Fruit fly (Drosophila melanogaster) whole organism, embryonic: ENCODE data around the gene CG33233.

Experiments
- Atf3 ChIP-seq: fragments of 200-800 bp; sonication (Bioruptor generic); optimal IDR thresholded peaks from 3 replicates; lab custom pipeline; 2016; ENCODE audit warnings: missing biosample characterization, missing genetic modification characterization
- CG10979 ChIP-seq: fragments of 200-800 bp; sonication (Bioruptor generic); optimal IDR thresholded peaks from 2 replicates; lab custom pipeline; 2018; ENCODE audit warnings: missing biosample characterization, mild to moderate bottlenecking, missing genetic modification characterization, moderate library complexity
- CG14014 ChIP-seq: fragments of 200-800 bp; sonication (Bioruptor generic); IDR thresholded peaks from 2 replicates; pipeline ENCODE4 v1.3.6; 2022; ENCODE audit warnings: missing biosample characterization, missing genetic modification characterization
- CG14050 ChIP-seq: fragments of 200-800 bp; sonication (Bioruptor generic); IDR thresholded peaks from 3 replicates; pipeline ENCODE4 v1.3.6; 2022; ENCODE audit warnings: missing biosample characterization, missing genetic modification characterization
- CG14441 ChIP-seq: fragments of 200-800 bp; sonication (Bioruptor generic); IDR thresholded peaks from 2 replicates; pipeline ENCODE4 v1.3.6; 2022; ENCODE audit warnings: missing biosample characterization, missing genetic modification characterization
- CG15269 ChIP-seq: fragments of 200-800 bp; sonication (Bioruptor generic); optimal IDR thresholded peaks from 2 replicates; lab custom pipeline; 2018; ENCODE audit warnings: missing biosample characterization, mild to moderate bottlenecking, missing genetic modification characterization, moderate library complexity
- CG16863 ChIP-seq: fragments of 200-800 bp; sonication (Bioruptor generic); optimal IDR thresholded peaks from 3 replicates; lab custom pipeline; 2016; ENCODE audit warnings: missing biosample characterization, missing genetic modification characterization
- CG2199 ChIP-seq: fragments of 200-800 bp; sonication (Bioruptor generic); IDR thresholded peaks from 3 replicates; pipeline ENCODE4 v1.3.6; 2022; ENCODE audit warnings: missing biosample characterization, missing genetic modification characterization
- CG3065 ChIP-seq: fragments of 200-800 bp; sonication (Bioruptor generic); optimal IDR thresholded peaks from 2 replicates; lab custom pipeline; 2016; ENCODE audit warnings: missing biosample characterization, missing genetic modification characterization
- CG31441 ChIP-seq: fragments of 200-800 bp; sonication (Bioruptor generic); IDR thresholded peaks from 2 replicates; pipeline ENCODE4 v1.3.6; 2022; ENCODE audit warnings: missing biosample characterization, missing genetic modification characterization
- CG3163 ChIP-seq: fragments of 200-800 bp; sonication (Bioruptor generic); optimal IDR thresholded peaks from 3 replicates; lab custom pipeline; 2016; ENCODE audit warnings: missing biosample characterization, missing genetic modification characterization
- CG32532 ChIP-seq: fragments of 200-800 bp; sonication (Bioruptor generic); IDR thresholded peaks from 2 replicates; pipeline ENCODE4 v1.3.6; 2022; ENCODE audit warnings: missing biosample characterization, missing genetic modification characterization
- CG6272 ChIP-seq: fragments of 200-800 bp; sonication (Bioruptor generic); IDR thresholded peaks from 2 replicates; pipeline ENCODE4 v1.3.6; 2022; ENCODE audit warnings: missing biosample characterization, missing genetic modification characterization
- CG7786 ChIP-seq: fragments of 200-800 bp; sonication (Bioruptor generic); optimal IDR thresholded peaks from 2 replicates; lab custom pipeline; 2016; ENCODE audit warnings: missing biosample characterization, missing genetic modification characterization
- CG8944 ChIP-seq: fragments of 200-800 bp; sonication (Bioruptor generic); optimal IDR thresholded peaks from 3 replicates; lab custom pipeline; 2016; ENCODE audit warnings: missing biosample characterization, missing genetic modification characterization
- CG9817 ChIP-seq: fragments of 200-800 bp; sonication (Bioruptor generic); optimal IDR thresholded peaks from 2 replicates; lab custom pipeline; 2018; ENCODE audit warnings: missing biosample characterization, mild to moderate bottlenecking, missing genetic modification characterization, moderate library complexity
- Fer2 ChIP-seq: fragments of 200-800 bp; sonication (Bioruptor generic); optimal IDR thresholded peaks from 2 replicates; lab custom pipeline; 2018; ENCODE audit warnings: missing biosample characterization, mild to moderate bottlenecking, missing genetic modification characterization, moderate library complexity
- Gsc ChIP-seq: fragments of 200-800 bp; sonication (Bioruptor generic); IDR thresholded peaks from 2 replicates; pipeline ENCODE4 v1.3.6; 2022; ENCODE audit warnings: missing biosample characterization, missing genetic modification characterization
- Gug ChIP-seq: fragments of 200-800 bp; sonication (Bioruptor generic); IDR thresholded peaks from 4 replicates; pipeline ENCODE4 v1.3.6; 2022; ENCODE audit warnings: missing biosample characterization, missing genetic modification characterization
- HLH4C ChIP-seq: fragments of 200-800 bp; sonication (Bioruptor generic); IDR thresholded peaks from 3 replicates; pipeline ENCODE4 v1.3.6; 2022; ENCODE audit warnings: missing biosample characterization, missing genetic modification characterization; ENCODE audit not compliant: partially characterized antibody
- Hand ChIP-seq: fragments of 200-800 bp; sonication (Bioruptor generic); optimal IDR thresholded peaks from 2 replicates; lab custom pipeline; 2017; ENCODE audit warnings: mild to moderate bottlenecking, missing biosample characterization, missing genetic modification reagents, missing genetic modification characterization
- HmgZ ChIP-seq: fragments of 200-800 bp; sonication (Bioruptor generic); optimal IDR thresholded peaks from 2 replicates; lab custom pipeline; 2018; ENCODE audit warnings: missing biosample characterization, mild to moderate bottlenecking, missing genetic modification characterization
- Hr51 ChIP-seq, 2 experiments: fragments of 200-800 bp; sonication (Bioruptor generic); optimal IDR thresholded peaks; 2 replicates in 1 of 2; 3 replicates in 1 of 2; lab custom pipeline; 2016 to 2018; ENCODE audit warnings: missing biosample characterization in 2 of 2, missing genetic modification characterization in 2 of 2, mild to moderate bottlenecking in 1 of 2, moderate library complexity in 1 of 2
- Med ChIP-seq: fragments of 200-800 bp; sonication (Bioruptor generic); peaks from one replicate; lab custom pipeline; 2016; ENCODE audit warnings: missing biosample characterization, missing genetic modification characterization, mild to moderate bottlenecking, inconsistent platforms, moderate library complexity
- NC2β ChIP-seq: fragments of 200-800 bp; sonication (Bioruptor generic); optimal IDR thresholded peaks from 2 replicates; lab custom pipeline; 2016; ENCODE audit warnings: missing biosample characterization, missing genetic modification characterization
- NfI ChIP-seq: fragments of 200-800 bp; sonication (Bioruptor generic); optimal IDR thresholded peaks from 3 replicates; lab custom pipeline; 2018; ENCODE audit warnings: missing biosample characterization, mild to moderate bottlenecking, missing genetic modification characterization, moderate library complexity
- Rfx ChIP-seq: fragments of 200-800 bp; sonication (Bioruptor generic); IDR thresholded peaks from 2 replicates; pipeline ENCODE4 v1.3.6; 2022; ENCODE audit warnings: missing biosample characterization, missing genetic modification characterization
- Rx ChIP-seq: fragments of 200-800 bp; sonication (Bioruptor generic); IDR thresholded peaks from 2 replicates; pipeline ENCODE4 v1.3.6; 2022; ENCODE audit warnings: missing biosample characterization, missing genetic modification characterization
- Sry-δ ChIP-seq: fragments of 200-800 bp; sonication (Bioruptor generic); optimal IDR thresholded peaks from 2 replicates; lab custom pipeline; 2016; ENCODE audit warnings: missing biosample characterization, missing genetic modification characterization
- ab ChIP-seq: fragments of 200-800 bp; sonication (Bioruptor generic); optimal IDR thresholded peaks from 2 replicates; lab custom pipeline; 2016; ENCODE audit warnings: missing biosample characterization, missing genetic modification characterization
- ase ChIP-seq: fragments of 200-800 bp; sonication (Bioruptor generic); IDR thresholded peaks from 3 replicates; pipeline ENCODE4 v1.3.6; 2022; ENCODE audit warnings: missing biosample characterization, missing genetic modification characterization
- bab2 ChIP-seq: fragments of 200-800 bp; sonication (Bioruptor generic); optimal IDR thresholded peaks from 2 replicates; lab custom pipeline; 2016; ENCODE audit warnings: missing biosample characterization, missing genetic modification characterization
- crol ChIP-seq: fragments of 200-800 bp; sonication (Bioruptor generic); IDR thresholded peaks from 2 replicates; pipeline ENCODE4 v1.3.6; 2022; ENCODE audit warnings: missing biosample characterization, missing genetic modification characterization
- cwo ChIP-seq: fragments of 200-800 bp; sonication (Bioruptor generic); optimal IDR thresholded peaks from 3 replicates; lab custom pipeline; 2017; ENCODE audit warnings: missing biosample characterization, missing genetic modification characterization, mild to moderate bottlenecking, moderate library complexity, missing genetic modification reagents
- da ChIP-seq: fragments of 200-800 bp; sonication (Bioruptor generic); optimal IDR thresholded peaks from 2 replicates; lab custom pipeline; 2016; ENCODE audit warnings: missing biosample characterization, missing genetic modification characterization
- disco-r ChIP-seq: fragments of 200-800 bp; sonication (Bioruptor generic); optimal IDR thresholded peaks from 2 replicates; lab custom pipeline; 2016; ENCODE audit warnings: missing biosample characterization, missing genetic modification characterization
- dm ChIP-seq: fragments of 200-800 bp; sonication (Bioruptor generic); optimal IDR thresholded peaks from 3 replicates; lab custom pipeline; 2016; ENCODE audit warnings: missing biosample characterization, missing genetic modification characterization
- grau ChIP-seq: fragments of 200-800 bp; optimal IDR thresholded peaks from 3 replicates; lab custom pipeline; 2019; ENCODE audit warnings: missing biosample characterization, mild to moderate bottlenecking, missing genetic modification characterization, moderate library complexity
- nmo ChIP-seq: fragments of 200-800 bp; sonication (Bioruptor generic); optimal IDR thresholded peaks from 2 replicates; lab custom pipeline; 2018; ENCODE audit warnings: missing biosample characterization, mild to moderate bottlenecking, missing genetic modification characterization, moderate library complexity
- pan ChIP-seq, 4 experiments: fragments of >200 bp in 3 of 4; fragments of 200-800 bp in 1 of 4; sonication (Bioruptor generic) in 1 of 4; optimal IDR thresholded peaks in 3 of 4; IDR thresholded peaks in 1 of 4; 2 replicates each; pipeline versions ENCODE4 v1.3.6 to Lab custom; 2017 to 2022; ENCODE audit warnings: missing biosample characterization in 2 of 4, missing genetic modification characterization in 2 of 4, mixed read lengths in 1 of 4
- pum ChIP-seq: fragments of 200-800 bp; sonication (Bioruptor generic); optimal IDR thresholded peaks from 2 replicates; lab custom pipeline; 2016; ENCODE audit warnings: missing biosample characterization, missing genetic modification characterization
- ranshi ChIP-seq: fragments of 200-800 bp; sonication (Bioruptor generic); IDR thresholded peaks from 2 replicates; pipeline ENCODE4 v1.3.6; 2022; ENCODE audit warnings: missing biosample characterization, missing genetic modification characterization
- row ChIP-seq: fragments of 200-800 bp; sonication (Bioruptor generic); IDR thresholded peaks from 3 replicates; pipeline ENCODE4 v1.3.6; 2022; ENCODE audit warnings: missing biosample characterization, missing genetic modification characterization
- slbo ChIP-seq: fragments of 200-800 bp; sonication (Bioruptor generic); IDR thresholded peaks from 2 replicates; pipeline ENCODE4 v1.3.6; 2022; ENCODE audit warnings: missing biosample characterization, missing genetic modification characterization
- sob ChIP-seq: fragments of 200-800 bp; sonication (Bioruptor generic); IDR thresholded peaks from 2 replicates; pipeline ENCODE4 v1.3.6; 2022; ENCODE audit warnings: missing biosample characterization, missing genetic modification characterization
- tgo ChIP-seq: fragments of 200-800 bp; sonication (Bioruptor generic); IDR thresholded peaks from 3 replicates; pipeline ENCODE4 v1.3.6; 2022; ENCODE audit warnings: missing biosample characterization, missing genetic modification characterization
- trh ChIP-seq: fragments of 200-800 bp; sonication (Bioruptor generic); optimal IDR thresholded peaks from 2 replicates; lab custom pipeline; 2016; ENCODE audit warnings: missing biosample characterization, missing genetic modification characterization
- vfl ChIP-seq: fragments of 200-800 bp; sonication (Bioruptor generic); optimal IDR thresholded peaks from 2 replicates; lab custom pipeline; 2016; ENCODE audit warnings: missing biosample characterization, missing genetic modification characterization
- zf30C ChIP-seq: fragments of 200-800 bp; sonication (Bioruptor generic); optimal IDR thresholded peaks from 3 replicates; lab custom pipeline; 2018; ENCODE audit warnings: missing biosample characterization, mild to moderate bottlenecking, missing genetic modification characterization

Gene CG33233

dm6 chr3L:2636023-2636968 is 23.1 kb upstream of the CG33233 start (continued):
- TF ChIP-seq CG31441 = no peak
- peak; percentile 26; the same call in 1 of the 2 replicates for TF ChIP-seq slbo (GFP tag; lab: Robert Waterston, UW)
- TF ChIP-seq CG14014 = no peak
- TF ChIP-seq CG16863 (GFP tag; lab: Kevin White, UChicago) = no peak
- no peak for TF ChIP-seq dm
- no peak for TF ChIP-seq da (GFP tag; lab: Kevin White, UChicago)
- 0 out of 2 replicates have a peak, but pooled peaks have one; percentile 17 for TF ChIP-seq CG14441
- TF ChIP-seq CG10979 (tag; lab: Kevin White, UChicago) = peak; percentile 29
- no peak for TF ChIP-seq ab (GFP tag; lab: Kevin White, UChicago)
- TF ChIP-seq Hr51 (GFP tag; optimal IDR thresholded peaks at IDR 0.05; lab: Kevin White, UChicago) = no peak
- TF ChIP-seq Hand (GFP tag; lab: Kevin White, UChicago) = no peak
- TF ChIP-seq CG7786 (GFP tag; lab: Kevin White, UChicago) = no peak
- no peak for TF ChIP-seq Rx (GFP tag; lab: Robert Waterston, UW)
- peak; percentile 9 for TF ChIP-seq cwo (GFP tag; lab: Kevin White, UChicago)
- no peak for TF ChIP-seq Gsc (GFP tag; lab: Robert Waterston, UW)
- no peak for TF ChIP-seq Atf3
- peak; percentile 6 for TF ChIP-seq nmo (GFP tag; lab: Kevin White, UChicago)
- peak; percentile 87 for TF ChIP-seq crol
- TF ChIP-seq pan (optimal IDR thresholded peaks at IDR 0.05; lab: Kevin White, UChicago) = no peak
- TF ChIP-seq pan (GFP tag; optimal IDR thresholded peaks at IDR 0.05 in 1 of 2, IDR thresholded peaks at IDR 0.05 in 1 of 2) = no peak
- TF ChIP-seq Rfx (GFP tag; lab: Robert Waterston, UW) = peak; percentile 46
- TF ChIP-seq tgo (GFP tag; lab: Robert Waterston, UW) = 0 out of 3 replicates have a peak, but pooled peaks have one; percentile 21
- TF ChIP-seq HmgZ = peak; percentile 14
- TF ChIP-seq sob (GFP tag; lab: Robert Waterston, UW) = 0 out of 2 replicates have a peak, but pooled peaks have one; percentile 5
- TF ChIP-seq trh (GFP tag; lab: Kevin White, UChicago) = no peak
- TF ChIP-seq disco-r (GFP tag; lab: Kevin White, UChicago) = no peak
- peak; percentile 45 for TF ChIP-seq zf30C
- no peak for TF ChIP-seq Fer2 (tag; lab: Kevin White, UChicago)
- no peak for TF ChIP-seq CG2199 (GFP tag; lab: Robert Waterston, UW)
- TF ChIP-seq NC2β (GFP tag; lab: Kevin White, UChicago) = no peak
- TF ChIP-seq CG6272 = no peak
- no peak for TF ChIP-seq CG32532
- no peak for TF ChIP-seq vfl (GFP tag; lab: Kevin White, UChicago)
- TF ChIP-seq CG3163 = no peak
- TF ChIP-seq Sry-δ = no peak
- TF ChIP-seq grau (tag; lab: Kevin White, UChicago) = no peak
- TF ChIP-seq CG9817 (tag; lab: Kevin White, UChicago) = no peak
- TF ChIP-seq CG8944 = no peak
- no peak for TF ChIP-seq HLH4C
- peak; percentile 23; the same call in 1 of the 3 replicates for TF ChIP-seq row
- no peak for TF ChIP-seq CG3065 (GFP tag; lab: Kevin White, UChicago)
- no peak for TF ChIP-seq pum (GFP tag; lab: Kevin White, UChicago)
- TF ChIP-seq Gug (GFP tag; lab: Robert Waterston, UW) = 0 out of 4 replicates have a peak, but pooled peaks have one; percentile 6
- no peak for TF ChIP-seq ranshi (GFP tag; lab: Robert Waterston, UW)
- peak; percentile 29; the same call in 1 of the 3 replicates for TF ChIP-seq ase (GFP tag; lab: Robert Waterston, UW)
- TF ChIP-seq CG14050 (GFP tag; lab: Robert Waterston, UW) = no peak
- no peak for TF ChIP-seq bab2 (GFP tag; lab: Kevin White, UChicago)
- peak; percentile 26 for TF ChIP-seq CG15269 (tag; lab: Kevin White, UChicago)
- TF ChIP-seq NfI (GFP tag; lab: Kevin White, UChicago) = no peak
- TF ChIP-seq Med (GFP tag; lab: Kevin White, UChicago) = peak; percentile 31
